Worm (Caenorhabditis elegans) whole organism, L4 larva: ENCODE results near the gene spk-1.
A peak's percentile ranks its signal among the peaks of the same experiment; 100 is the strongest.

Source experiments
- dmd-9 ChIP-seq: fragments of 200-800 bp; sonication (Bioruptor generic); IDR thresholded peaks from 2 replicates; pipeline ENCODE4 v1.3.6; 2022; ENCODE audit warnings: missing genetic modification reagents, missing genetic modification characterization, missing compliant biosample characterization
- fos-1 ChIP-seq: fragments of 150-350 bp; optimal IDR thresholded peaks from 2 replicates; lab custom pipeline; 2014; ENCODE audit warnings: missing biosample characterization, missing genetic modification characterization
- lir-3 ChIP-seq: sonication (generic microtip); optimal IDR thresholded peaks from 2 replicates; lab custom pipeline; 2016; ENCODE audit warnings: mild to moderate bottlenecking, missing genetic modification characterization, missing compliant biosample characterization
- mes-2 ChIP-seq: sonication (generic microtip); optimal IDR thresholded peaks from 2 replicates; lab custom pipeline; 2016; ENCODE audit warnings: missing genotype, mild to moderate bottlenecking, missing genetic modification characterization, missing compliant biosample characterization; ENCODE audit not compliant: poor library complexity, severe bottlenecking
- nhr-10 ChIP-seq: fragments of 150-350 bp; optimal IDR thresholded peaks from 2 replicates; lab custom pipeline; 2014; ENCODE audit warnings: missing biosample characterization, missing genetic modification characterization
- nhr-25 ChIP-seq: sonication (generic microtip); optimal IDR thresholded peaks from 2 replicates; lab custom pipeline; 2017; ENCODE audit warnings: missing genetic modification characterization, mild to moderate bottlenecking, missing compliant biosample characterization, antibody characterized with exemption, moderate library complexity, borderline replicate concordance; ENCODE audit not compliant: insufficient read depth
- nhr-28 ChIP-seq: fragments of 150-350 bp; optimal IDR thresholded peaks from 2 replicates; lab custom pipeline; 2014; ENCODE audit warnings: missing biosample characterization, missing genetic modification characterization
- nhr-41 ChIP-seq: fragments of 200-800 bp; sonication (Bioruptor generic); IDR thresholded peaks from 2 replicates; pipeline ENCODE4 v1.3.6; 2022; ENCODE audit warnings: missing genetic modification reagents, missing genetic modification characterization, missing compliant biosample characterization
- unc-62 ChIP-seq, 3 experiments: fragments of 150-350 bp in 1 of 3; sonication (generic microtip); optimal IDR thresholded peaks in 2 of 3; peaks in 1 of 3; 1 replicate in 1 of 3; 2 replicates in 2 of 3; lab custom pipeline; 2014 to 2017; ENCODE audit warnings: missing biosample characterization in 3 of 3, missing genetic modification characterization in 3 of 3, missing genetic modification reagents in 3 of 3, missing genotype in 1 of 3

ce11 chrIII:9454730-9455129, 1.7 kb upstream of the spk-1 start:
- TF ChIP-seq lir-3 (tag; lab: Kevin White, UChicago) (no peak), nhr-10 (tag; lab: Kevin White, UChicago) (no peak), dmd-9 (GFP tag; lab: Robert Waterston, UW) (no peak), nhr-25 (no peak), nhr-28 (tag; lab: Kevin White, UChicago) (no peak), fos-1 (no peak), unc-62 (GFP tag; optimal IDR thresholded peaks at IDR 0.05 in 1 of 2; lab: Kevin White, UChicago) (no peak), unc-62 (tag; optimal IDR thresholded peaks at IDR 0.05; lab: Kevin White, UChicago) (no peak), nhr-41 (GFP tag; lab: Robert Waterston, UW) (no peak), mes-2 (tag; lab: Kevin White, UChicago) (peak; percentile 17)
